Fruit fly (Drosophila melanogaster) whole organism, embryonic: ENCODE data around the gene CG13243.

Experiments used
- CG2875 ChIP-seq: fragments of 200-800 bp; sonication (Bioruptor generic); optimal IDR thresholded peaks from 2 replicates; lab custom pipeline; 2017; ENCODE audit warnings: missing biosample characterization, mild to moderate bottlenecking, missing genetic modification characterization, missing genetic modification reagents
- CG30403 ChIP-seq: fragments of 200-800 bp; sonication (Bioruptor generic); optimal IDR thresholded peaks from 3 replicates; lab custom pipeline; 2016; ENCODE audit warnings: missing biosample characterization, missing genetic modification characterization
- CG9727 ChIP-seq: fragments of 200-800 bp; sonication (Bioruptor generic); optimal IDR thresholded peaks from 3 replicates; lab custom pipeline; 2017; ENCODE audit warnings: missing biosample characterization, mild to moderate bottlenecking, missing genetic modification characterization
- Opbp ChIP-seq: fragments of 200-800 bp; sonication (Bioruptor generic); IDR thresholded peaks from 3 replicates; pipeline ENCODE4 v1.3.6; 2022; ENCODE audit warnings: missing biosample characterization, missing genetic modification characterization; ENCODE audit not compliant: partially characterized antibody
- ap ChIP-seq: fragments of 200-800 bp; sonication (Bioruptor generic); IDR thresholded peaks from 2 replicates; pipeline ENCODE4 v1.3.6; 2022; ENCODE audit warnings: missing biosample characterization, missing genetic modification characterization
- bbx ChIP-seq: fragments of 200-800 bp; sonication (Bioruptor generic); IDR thresholded peaks from 2 replicates; pipeline ENCODE4 v1.3.6; 2022; ENCODE audit warnings: missing biosample characterization, missing genetic modification characterization; ENCODE audit not compliant: partially characterized antibody

dm6 chr2L:15883090-15883489 lies 30.7 kb downstream of the CG13243 start, which contains the start of gene CG44475:
- TF ChIP-seq CG30403 (no peak), CG2875 (GFP tag; lab: Kevin White, UChicago) (no peak), bbx (GFP tag; lab: Robert Waterston, UW) (no peak), ap (no peak), CG9727 (no peak), Opbp (GFP tag; lab: Robert Waterston, UW) (no peak)
